Fruit fly (Drosophila melanogaster) whole organism, embryonic: ENCODE measurements around the gene CG13055.
A peak's percentile ranks its signal among the peaks of the same experiment; 100 is the strongest.

Source experiments
- Asciz ChIP-seq: fragments of 200-800 bp; sonication (Bioruptor generic); optimal IDR thresholded peaks from 2 replicates; lab custom pipeline; 2017; ENCODE audit warnings: missing biosample characterization, mild to moderate bottlenecking, missing genetic modification characterization, missing genetic modification reagents
- BtbVII ChIP-seq: fragments of 200-800 bp; sonication (Bioruptor generic); optimal IDR thresholded peaks from 3 replicates; lab custom pipeline; 2017; ENCODE audit warnings: missing biosample characterization, mild to moderate bottlenecking, missing genetic modification characterization
- C15 ChIP-seq: fragments of 200-800 bp; sonication (Bioruptor generic); IDR thresholded peaks from 3 replicates; pipeline ENCODE4 v1.3.6; 2022; ENCODE audit warnings: missing biosample characterization, missing genetic modification characterization
- CG10274 ChIP-seq: fragments of 200-800 bp; sonication (Bioruptor generic); optimal IDR thresholded peaks from 3 replicates; lab custom pipeline; 2017; ENCODE audit warnings: missing biosample characterization, mild to moderate bottlenecking, missing genetic modification characterization
- CG10959 ChIP-seq: fragments of 200-800 bp; sonication (Bioruptor generic); IDR thresholded peaks from 2 replicates; pipeline ENCODE4 v1.3.6; 2022; ENCODE audit warnings: missing biosample characterization, missing genetic modification characterization
- CG11504 ChIP-seq: fragments of 200-800 bp; sonication (Bioruptor generic); optimal IDR thresholded peaks from 3 replicates; lab custom pipeline; 2019; ENCODE audit warnings: missing biosample characterization, mild to moderate bottlenecking, missing genetic modification characterization, moderate library complexity
- CG15514 ChIP-seq: fragments of 200-800 bp; sonication (Bioruptor generic); optimal IDR thresholded peaks from 3 replicates; lab custom pipeline; 2017; ENCODE audit warnings: missing biosample characterization, missing genetic modification characterization, mild to moderate bottlenecking, moderate library complexity, missing genetic modification reagents
- CG15601 ChIP-seq: fragments of 200-800 bp; sonication (Bioruptor generic); optimal IDR thresholded peaks from 3 replicates; lab custom pipeline; 2019; ENCODE audit warnings: missing biosample characterization, mild to moderate bottlenecking, missing genetic modification characterization, moderate library complexity
- CG16863 ChIP-seq: fragments of 200-800 bp; sonication (Bioruptor generic); optimal IDR thresholded peaks from 3 replicates; lab custom pipeline; 2016; ENCODE audit warnings: missing biosample characterization, missing genetic modification characterization
- CG17359 ChIP-seq: fragments of 200-800 bp; sonication (Bioruptor generic); optimal IDR thresholded peaks from 3 replicates; lab custom pipeline; 2018; ENCODE audit warnings: missing biosample characterization, mild to moderate bottlenecking, missing genetic modification characterization, moderate library complexity
- CG18011 ChIP-seq: fragments of 200-800 bp; sonication (Bioruptor generic); optimal IDR thresholded peaks from 2 replicates; lab custom pipeline; 2017; ENCODE audit warnings: missing biosample characterization, missing genetic modification characterization, mild to moderate bottlenecking, moderate library complexity, missing genotype
- CG18619 ChIP-seq: fragments of 200-800 bp; sonication (Bioruptor generic); optimal IDR thresholded peaks from 3 replicates; lab custom pipeline; 2017; ENCODE audit warnings: missing biosample characterization, mild to moderate bottlenecking, missing genetic modification characterization
- CG2129 ChIP-seq: fragments of 200-800 bp; sonication (Bioruptor generic); IDR thresholded peaks from 2 replicates; pipeline ENCODE4 v1.3.6; 2022; ENCODE audit warnings: missing biosample characterization, missing genetic modification characterization; ENCODE audit not compliant: partially characterized antibody
- CG2678 ChIP-seq: fragments of 200-800 bp; sonication (Bioruptor generic); optimal IDR thresholded peaks from 3 replicates; lab custom pipeline; 2019; ENCODE audit warnings: missing biosample characterization, mild to moderate bottlenecking, missing genetic modification characterization, moderate library complexity
- CG2712 ChIP-seq: fragments of 200-800 bp; optimal IDR thresholded peaks from 3 replicates; lab custom pipeline; 2019; ENCODE audit warnings: missing biosample characterization, mild to moderate bottlenecking, missing genetic modification characterization, moderate library complexity
- CG3726 ChIP-seq: fragments of 200-800 bp; sonication (Bioruptor generic); IDR thresholded peaks from 3 replicates; pipeline ENCODE4, ENCODE4 v1.3.6; 2022; ENCODE audit warnings: missing biosample characterization, missing genetic modification characterization
- CG5953 ChIP-seq: fragments of 200-800 bp; sonication (Bioruptor generic); IDR thresholded peaks from 2 replicates; pipeline ENCODE4 v1.3.6; 2022; ENCODE audit warnings: missing biosample characterization, missing genetic modification characterization
- CG6689 ChIP-seq: fragments of 200-800 bp; sonication (Bioruptor generic); IDR thresholded peaks from 2 replicates; pipeline ENCODE4 v1.3.6; 2022; ENCODE audit warnings: missing biosample characterization, missing genetic modification characterization
- CG7372 ChIP-seq: fragments of 200-800 bp; sonication (Bioruptor generic); IDR thresholded peaks from 2 replicates; pipeline ENCODE4 v1.3.6; 2022; ENCODE audit warnings: missing biosample characterization, missing genetic modification characterization
- CG7839 ChIP-seq: fragments of 200-800 bp; sonication (Bioruptor generic); optimal IDR thresholded peaks from 3 replicates; lab custom pipeline; 2018; ENCODE audit warnings: missing biosample characterization, mild to moderate bottlenecking, missing genetic modification characterization, moderate library complexity
- CG7928 ChIP-seq: fragments of 200-800 bp; sonication (Bioruptor generic); optimal IDR thresholded peaks from 2 replicates; lab custom pipeline; 2017; ENCODE audit warnings: missing biosample characterization, mild to moderate bottlenecking, missing genetic modification characterization
- CG9797 ChIP-seq: fragments of 200-800 bp; sonication (Bioruptor generic); optimal IDR thresholded peaks from 3 replicates; lab custom pipeline; 2018; ENCODE audit warnings: missing biosample characterization, mild to moderate bottlenecking, missing genetic modification characterization
- Dad ChIP-seq: fragments of 200-800 bp; sonication (Bioruptor generic); optimal IDR thresholded peaks from 3 replicates; lab custom pipeline; 2016; ENCODE audit warnings: missing biosample characterization, missing genetic modification characterization
- Doc3 ChIP-seq: fragments of 200-800 bp; sonication (Bioruptor generic); IDR thresholded peaks from 3 replicates; pipeline ENCODE4 v1.3.6; 2022; ENCODE audit warnings: missing biosample characterization, missing genetic modification characterization; ENCODE audit not compliant: partially characterized antibody
- Fer1 ChIP-seq: fragments of 200-800 bp; sonication (Bioruptor generic); optimal IDR thresholded peaks from 2 replicates; lab custom pipeline; 2017; ENCODE audit warnings: missing biosample characterization, mild to moderate bottlenecking, missing genetic modification characterization
- HLHmδ ChIP-seq: fragments of 200-800 bp; sonication (Bioruptor generic); optimal IDR thresholded peaks from 2 replicates; lab custom pipeline; 2018; ENCODE audit warnings: missing biosample characterization, mild to moderate bottlenecking, missing genetic modification characterization, moderate library complexity
- Myb ChIP-seq: fragments of 200-800 bp; sonication (Bioruptor generic); optimal IDR thresholded peaks from 2 replicates; lab custom pipeline; 2016; ENCODE audit warnings: missing biosample characterization, missing genetic modification characterization
- Pdp1 ChIP-seq, 2 experiments: fragments of 200-800 bp; sonication (Bioruptor generic); optimal IDR thresholded peaks; 3 replicates each; lab custom pipeline; 2016; ENCODE audit warnings: missing biosample characterization in 2 of 2, missing genetic modification characterization in 2 of 2, mild to moderate bottlenecking in 1 of 2, moderate library complexity in 1 of 2
- Six4 ChIP-seq: fragments of 200-800 bp; sonication (Bioruptor generic); optimal IDR thresholded peaks from 2 replicates; lab custom pipeline; 2016; ENCODE audit warnings: missing biosample characterization, missing genetic modification characterization
- Sox102F ChIP-seq: fragments of 200-800 bp; sonication (Bioruptor generic); optimal IDR thresholded peaks from 2 replicates; lab custom pipeline; 2018; ENCODE audit warnings: missing biosample characterization, mild to moderate bottlenecking, missing genetic modification characterization, moderate library complexity
- Trl ChIP-seq, 3 experiments: fragments of >200 bp in 2 of 3; fragments of 200-800 bp in 1 of 3; sonication (Bioruptor generic) in 1 of 3; optimal IDR thresholded peaks; 2 replicates in 1 of 3; 3 replicates in 2 of 3; lab custom pipeline; 2016 to 2017; ENCODE audit warnings: missing biosample characterization in 1 of 3, missing genetic modification characterization in 1 of 3
- Xbp1 ChIP-seq: fragments of 200-800 bp; sonication (Bioruptor generic); optimal IDR thresholded peaks from 3 replicates; lab custom pipeline; 2016; ENCODE audit warnings: missing biosample characterization, mild to moderate bottlenecking, missing genetic modification characterization
- al ChIP-seq: fragments of 200-800 bp; sonication (Bioruptor generic); IDR thresholded peaks from 2 replicates; pipeline ENCODE4 v1.3.6; 2022; ENCODE audit warnings: missing biosample characterization, missing genetic modification characterization
- cg ChIP-seq: fragments of 200-800 bp; sonication (Bioruptor generic); optimal IDR thresholded peaks from 3 replicates; lab custom pipeline; 2019; ENCODE audit warnings: missing biosample characterization, mild to moderate bottlenecking, missing genetic modification characterization, moderate library complexity
- chn ChIP-seq: fragments of 200-800 bp; sonication (Bioruptor generic); optimal IDR thresholded peaks from 2 replicates; lab custom pipeline; 2016; ENCODE audit warnings: missing biosample characterization, missing genetic modification characterization
- dpn ChIP-seq, 2 experiments: fragments of 200-800 bp; sonication (Bioruptor generic); optimal IDR thresholded peaks; 3 replicates each; lab custom pipeline; 2016; ENCODE audit warnings: missing biosample characterization in 2 of 2, missing genetic modification characterization in 2 of 2
- eyg ChIP-seq: fragments of 200-800 bp; sonication (Bioruptor generic); optimal IDR thresholded peaks from 3 replicates; lab custom pipeline; 2016; ENCODE audit warnings: missing biosample characterization, missing genetic modification characterization
- grn ChIP-seq: fragments of 200-800 bp; sonication (Bioruptor generic); optimal IDR thresholded peaks from 3 replicates; lab custom pipeline; 2017; ENCODE audit warnings: missing biosample characterization, missing genetic modification characterization
- ind ChIP-seq: fragments of 200-800 bp; sonication (Bioruptor generic); optimal IDR thresholded peaks from 3 replicates; lab custom pipeline; 2016; ENCODE audit warnings: missing biosample characterization, missing genetic modification characterization
- inv ChIP-seq: fragments of 200-800 bp; sonication (Bioruptor generic); IDR thresholded peaks from 2 replicates; pipeline ENCODE4 v1.3.6; 2022; ENCODE audit warnings: missing biosample characterization, missing genetic modification characterization; ENCODE audit not compliant: partially characterized antibody
- jigr1 ChIP-seq: fragments of 200-800 bp; sonication (Bioruptor generic); IDR thresholded peaks from 3 replicates; pipeline ENCODE4 v1.3.6; 2022; ENCODE audit warnings: missing biosample characterization, missing genetic modification characterization
- kah ChIP-seq: fragments of 200-800 bp; sonication (Bioruptor generic); optimal IDR thresholded peaks from 2 replicates; lab custom pipeline; 2018; ENCODE audit warnings: missing biosample characterization, mild to moderate bottlenecking, missing genetic modification characterization
- lmd ChIP-seq: fragments of 200-800 bp; sonication (Bioruptor generic); IDR thresholded peaks from 2 replicates; pipeline ENCODE4 v1.3.6; 2022; ENCODE audit warnings: missing biosample characterization, missing genetic modification characterization
- pum ChIP-seq: fragments of 200-800 bp; sonication (Bioruptor generic); optimal IDR thresholded peaks from 2 replicates; lab custom pipeline; 2016; ENCODE audit warnings: missing biosample characterization, missing genetic modification characterization
- pzg ChIP-seq: fragments of 200-800 bp; sonication (Bioruptor generic); optimal IDR thresholded peaks from 3 replicates; lab custom pipeline; 2018; ENCODE audit warnings: missing biosample characterization, mild to moderate bottlenecking, missing genetic modification characterization, moderate library complexity
- schlank ChIP-seq: fragments of 200-800 bp; sonication (Bioruptor generic); optimal IDR thresholded peaks from 2 replicates; lab custom pipeline; 2018; ENCODE audit warnings: missing biosample characterization, mild to moderate bottlenecking, missing genetic modification characterization
- sug ChIP-seq: fragments of 200-800 bp; optimal IDR thresholded peaks from 2 replicates; lab custom pipeline; 2019; ENCODE audit warnings: missing biosample characterization, mild to moderate bottlenecking, missing genetic modification characterization, moderate library complexity
- yki ChIP-seq: fragments of >200 bp; optimal IDR thresholded peaks from 3 replicates; lab custom pipeline; 2018
- z ChIP-seq: fragments of 200-800 bp; sonication (Bioruptor generic); IDR thresholded peaks from 3 replicates; pipeline ENCODE4 v1.3.6; 2022; ENCODE audit warnings: missing biosample characterization, missing genetic modification characterization
- zfh2 ChIP-seq: fragments of 200-800 bp; sonication (Bioruptor generic); optimal IDR thresholded peaks from 2 replicates; lab custom pipeline; 2016; ENCODE audit warnings: missing biosample characterization, missing genetic modification characterization

The CG13055 gene

DNA sequence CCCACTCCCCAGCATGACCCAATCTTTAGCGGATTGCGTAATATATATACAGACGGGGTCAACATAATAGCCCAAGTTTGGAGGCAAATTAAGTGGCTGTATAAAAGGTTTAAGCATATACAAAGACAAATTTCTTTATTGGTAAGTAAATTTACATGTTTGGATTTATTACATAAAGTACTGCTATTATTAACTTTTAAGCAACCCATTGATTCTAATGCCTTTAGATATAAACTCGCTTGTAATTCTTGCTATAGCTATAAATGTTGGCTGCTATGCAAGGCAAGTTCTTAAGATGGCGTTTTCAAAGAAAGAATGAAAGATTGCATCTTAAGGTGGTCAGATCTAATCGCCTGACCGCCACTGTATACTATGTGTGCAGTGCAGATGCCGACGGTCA, 49.6 kb downstream of the CG13055 start (continued):
- TF ChIP-seq Doc3 (GFP tag; lab: Robert Waterston, UW): no peak
- no peak for TF ChIP-seq inv
- no peak for TF ChIP-seq jigr1
- TF ChIP-seq CG18011 (GFP tag; lab: Kevin White, UChicago): no peak
- no peak for TF ChIP-seq CG2129
- TF ChIP-seq grn: no peak
- TF ChIP-seq Dad (GFP tag; lab: Kevin White, UChicago): no peak
- TF ChIP-seq CG9797 (GFP tag; lab: Kevin White, UChicago): no peak
- TF ChIP-seq Sox102F (GFP tag; lab: Kevin White, UChicago): peak; percentile 28
- no peak; the same call in 1 of the 2 replicates for TF ChIP-seq lmd (GFP tag; lab: Robert Waterston, UW)
- peak; percentile 17 for TF ChIP-seq CG15514 (GFP tag; lab: Kevin White, UChicago)
- TF ChIP-seq schlank (tag; lab: Kevin White, UChicago): no peak
- no peak for TF ChIP-seq C15 (GFP tag; lab: Robert Waterston, UW)
- TF ChIP-seq CG17359 (tag; lab: Kevin White, UChicago): peak; percentile 28
- peak; percentile 10 for TF ChIP-seq Asciz (GFP tag; lab: Kevin White, UChicago)
- peak; percentile 68 for TF ChIP-seq CG7839 (tag; lab: Kevin White, UChicago)
- TF ChIP-seq zfh2 (GFP tag; lab: Kevin White, UChicago): peak; percentile 24
- TF ChIP-seq CG3726 (GFP tag; lab: Robert Waterston, UW): no peak
- peak; percentile 6 for TF ChIP-seq sug (tag; lab: Kevin White, UChicago)
- peak in 1 of 2 experiments; percentile 6 for TF ChIP-seq dpn (GFP tag; optimal IDR thresholded peaks at IDR 0.05; lab: Kevin White, UChicago)
- TF ChIP-seq CG2712 (tag; lab: Kevin White, UChicago): peak; percentile 30
- TF ChIP-seq CG6689 (GFP tag; lab: Robert Waterston, UW): peak; percentile 32; the same call in 1 of the 2 replicates
- TF ChIP-seq pzg (GFP tag; lab: Kevin White, UChicago): no peak
- TF ChIP-seq kah (GFP tag; lab: Kevin White, UChicago): no peak
- peak; percentile 37 for TF ChIP-seq BtbVII (GFP tag; lab: Kevin White, UChicago)
- peak; percentile 13 to 87 for TF ChIP-seq Pdp1 (GFP tag; optimal IDR thresholded peaks at IDR 0.05; lab: Kevin White, UChicago)
- TF ChIP-seq ind (GFP tag; lab: Kevin White, UChicago): peak; percentile 60
- peak; percentile 36 for TF ChIP-seq CG18619 (GFP tag; lab: Kevin White, UChicago)
- TF ChIP-seq chn (GFP tag; lab: Kevin White, UChicago): no peak
- TF ChIP-seq yki: no peak
- TF ChIP-seq Trl (optimal IDR thresholded peaks at IDR 0.05; lab: Kevin White, UChicago): no peak
- peak; percentile 2 for TF ChIP-seq Trl (GFP tag; optimal IDR thresholded peaks at IDR 0.05; lab: Kevin White, UChicago)
- no peak for TF ChIP-seq pum (GFP tag; lab: Kevin White, UChicago)
- peak; percentile 16 for TF ChIP-seq CG10274
- no peak for TF ChIP-seq CG15601 (tag; lab: Kevin White, UChicago)
- TF ChIP-seq z: no peak
- no peak for TF ChIP-seq CG5953
- TF ChIP-seq CG7928 (GFP tag; lab: Kevin White, UChicago): no peak
- no peak for TF ChIP-seq Six4
- TF ChIP-seq Fer1 (GFP tag; lab: Kevin White, UChicago): peak; percentile 71
- TF ChIP-seq Myb (GFP tag; lab: Kevin White, UChicago): no peak
- peak; percentile 76 for TF ChIP-seq CG2678 (tag; lab: Kevin White, UChicago)
- TF ChIP-seq CG11504 (tag; lab: Kevin White, UChicago): peak; percentile 67
- TF ChIP-seq CG7372 (GFP tag; lab: Robert Waterston, UW): 0 out of 2 replicates have a peak, but pooled peaks have one; percentile 35
- TF ChIP-seq Xbp1 (GFP tag; lab: Kevin White, UChicago): peak; percentile 1
- no peak for TF ChIP-seq CG10959 (GFP tag; lab: Robert Waterston, UW)
- TF ChIP-seq cg (GFP tag; lab: Kevin White, UChicago): no peak
- no peak for TF ChIP-seq eyg (GFP tag; lab: Kevin White, UChicago)
- TF ChIP-seq HLHmδ: no peak
- TF ChIP-seq al (GFP tag; lab: Robert Waterston, UW): 0 out of 2 replicates have a peak, but pooled peaks have one; percentile 29
- no peak for TF ChIP-seq CG16863 (GFP tag; lab: Kevin White, UChicago)
